Fruit fly (Drosophila melanogaster) whole organism, embryonic: Measurements from ENCODE around the gene CG8136.

ENCODE experiments used
- Asciz ChIP-seq: fragments of 200-800 bp; sonication (Bioruptor generic); optimal IDR thresholded peaks from 2 replicates; lab custom pipeline; 2017; ENCODE audit warnings: missing biosample characterization, mild to moderate bottlenecking, missing genetic modification characterization, missing genetic modification reagents
- BEAF-32 ChIP-seq: fragments of 200-800 bp; sonication (Bioruptor generic); optimal IDR thresholded peaks from 3 replicates; lab custom pipeline; 2017; ENCODE audit warnings: missing biosample characterization, missing genetic modification characterization, mild to moderate bottlenecking, moderate library complexity, missing genetic modification reagents
- Blimp-1 ChIP-seq: fragments of 200-800 bp; sonication (Bioruptor generic); optimal IDR thresholded peaks from 3 replicates; lab custom pipeline; 2018; ENCODE audit warnings: missing biosample characterization, missing genetic modification characterization, mild to moderate bottlenecking, moderate library complexity, missing genetic modification reagents
- CG11247 ChIP-seq: fragments of 200-800 bp; sonication (Bioruptor generic); IDR thresholded peaks from 2 replicates; pipeline ENCODE4 v1.3.6; 2022; ENCODE audit warnings: missing biosample characterization, missing genetic modification characterization
- CG12942 ChIP-seq: fragments of 200-800 bp; sonication (Bioruptor generic); optimal IDR thresholded peaks from 3 replicates; lab custom pipeline; 2016; ENCODE audit warnings: missing biosample characterization, missing genetic modification characterization
- CG14667 ChIP-seq: fragments of 200-800 bp; sonication (Bioruptor generic); IDR thresholded peaks from 2 replicates; pipeline ENCODE4 v1.3.6; 2022; ENCODE audit warnings: missing biosample characterization, missing genetic modification characterization
- CG15269 ChIP-seq: fragments of 200-800 bp; sonication (Bioruptor generic); optimal IDR thresholded peaks from 2 replicates; lab custom pipeline; 2018; ENCODE audit warnings: missing biosample characterization, mild to moderate bottlenecking, missing genetic modification characterization, moderate library complexity
- CG15479 ChIP-seq: fragments of 200-800 bp; sonication (Bioruptor generic); optimal IDR thresholded peaks from 3 replicates; lab custom pipeline; 2019; ENCODE audit warnings: missing biosample characterization, mild to moderate bottlenecking, missing genetic modification characterization, moderate library complexity
- CG1602 ChIP-seq: fragments of 200-800 bp; sonication (Bioruptor generic); optimal IDR thresholded peaks from 3 replicates; lab custom pipeline; 2016; ENCODE audit warnings: missing biosample characterization, missing genetic modification characterization
- CG16815 ChIP-seq: fragments of 200-800 bp; sonication (Bioruptor generic); optimal IDR thresholded peaks from 3 replicates; lab custom pipeline; 2017; ENCODE audit warnings: missing biosample characterization, mild to moderate bottlenecking, missing genetic modification characterization
- CG17361 ChIP-seq: fragments of 200-800 bp; sonication (Bioruptor generic); IDR thresholded peaks from 3 replicates; pipeline ENCODE4 v1.3.6; 2022; ENCODE audit warnings: missing biosample characterization, missing genetic modification characterization
- CG17612 ChIP-seq: fragments of 200-800 bp; sonication (Bioruptor generic); IDR thresholded peaks from 2 replicates; pipeline ENCODE4 v1.3.6; 2022; ENCODE audit warnings: missing biosample characterization, missing genetic modification characterization
- CG30403 ChIP-seq: fragments of 200-800 bp; sonication (Bioruptor generic); optimal IDR thresholded peaks from 3 replicates; lab custom pipeline; 2016; ENCODE audit warnings: missing biosample characterization, missing genetic modification characterization
- CG32532 ChIP-seq: fragments of 200-800 bp; sonication (Bioruptor generic); IDR thresholded peaks from 2 replicates; pipeline ENCODE4 v1.3.6; 2022; ENCODE audit warnings: missing biosample characterization, missing genetic modification characterization
- CG4404 ChIP-seq: fragments of 200-800 bp; sonication (Bioruptor generic); IDR thresholded peaks from 2 replicates; pipeline ENCODE4 v1.3.6; 2022; ENCODE audit warnings: missing biosample characterization, missing genetic modification characterization
- CG7357 ChIP-seq: fragments of 200-800 bp; sonication (Bioruptor generic); IDR thresholded peaks from 3 replicates; pipeline ENCODE4 v1.3.6; 2022; ENCODE audit warnings: missing biosample characterization, missing genetic modification characterization
- CG7556 ChIP-seq: fragments of 200-800 bp; sonication (Bioruptor generic); optimal IDR thresholded peaks from 2 replicates; lab custom pipeline; 2017; ENCODE audit warnings: missing biosample characterization, mild to moderate bottlenecking, missing genetic modification characterization
- CG9437 ChIP-seq: fragments of 200-800 bp; sonication (Bioruptor generic); optimal IDR thresholded peaks from 2 replicates; lab custom pipeline; 2018; ENCODE audit warnings: missing biosample characterization, mild to moderate bottlenecking, missing genetic modification characterization
- Chrac-16 ChIP-seq: fragments of 200-800 bp; sonication (Bioruptor generic); optimal IDR thresholded peaks from 3 replicates; lab custom pipeline; 2016; ENCODE audit warnings: missing biosample characterization, missing genetic modification characterization
- Dip3 ChIP-seq: fragments of 200-800 bp; sonication (Bioruptor generic); optimal IDR thresholded peaks from 3 replicates; lab custom pipeline; 2016; ENCODE audit warnings: missing biosample characterization, missing genetic modification characterization
- Gug ChIP-seq: fragments of 200-800 bp; sonication (Bioruptor generic); IDR thresholded peaks from 4 replicates; pipeline ENCODE4 v1.3.6; 2022; ENCODE audit warnings: missing biosample characterization, missing genetic modification characterization
- HLH3B ChIP-seq: fragments of 200-800 bp; sonication (Bioruptor generic); IDR thresholded peaks from 2 replicates; pipeline ENCODE4 v1.3.6; 2022; ENCODE audit warnings: missing biosample characterization, missing genetic modification characterization
- Mad ChIP-seq: fragments of 200-800 bp; sonication (Bioruptor generic); optimal IDR thresholded peaks from 2 replicates; lab custom pipeline; 2016; ENCODE audit warnings: missing biosample characterization, missing genetic modification characterization
- Med ChIP-seq: fragments of 200-800 bp; sonication (Bioruptor generic); peaks from one replicate; lab custom pipeline; 2016; ENCODE audit warnings: missing biosample characterization, missing genetic modification characterization, mild to moderate bottlenecking, inconsistent platforms, moderate library complexity
- Nf-YC ChIP-seq: fragments of 200-800 bp; optimal IDR thresholded peaks from 3 replicates; lab custom pipeline; 2019; ENCODE audit warnings: missing biosample characterization, mild to moderate bottlenecking, missing genetic modification characterization, moderate library complexity
- PHDP ChIP-seq: fragments of 200-800 bp; sonication (Bioruptor generic); optimal IDR thresholded peaks from 3 replicates; lab custom pipeline; 2018; ENCODE audit warnings: missing biosample characterization, mild to moderate bottlenecking, missing genetic modification characterization, moderate library complexity
- Pdp1 ChIP-seq, 2 experiments: fragments of 200-800 bp; sonication (Bioruptor generic); optimal IDR thresholded peaks; 3 replicates each; lab custom pipeline; 2016; ENCODE audit warnings: missing biosample characterization in 2 of 2, missing genetic modification characterization in 2 of 2, mild to moderate bottlenecking in 1 of 2, moderate library complexity in 1 of 2
- Rfx ChIP-seq: fragments of 200-800 bp; sonication (Bioruptor generic); IDR thresholded peaks from 2 replicates; pipeline ENCODE4 v1.3.6; 2022; ENCODE audit warnings: missing biosample characterization, missing genetic modification characterization
- caup ChIP-seq: fragments of 200-800 bp; sonication (Bioruptor generic); optimal IDR thresholded peaks from 3 replicates; lab custom pipeline; 2017; ENCODE audit warnings: missing biosample characterization, mild to moderate bottlenecking, missing genetic modification characterization, moderate library complexity; ENCODE audit not compliant: severe bottlenecking
- chm ChIP-seq: fragments of 200-800 bp; sonication (Bioruptor generic); IDR thresholded peaks from 2 replicates; pipeline ENCODE4 v1.3.6; 2022; ENCODE audit warnings: missing biosample characterization, missing genetic modification characterization
- cwo ChIP-seq: fragments of 200-800 bp; sonication (Bioruptor generic); optimal IDR thresholded peaks from 3 replicates; lab custom pipeline; 2017; ENCODE audit warnings: missing biosample characterization, missing genetic modification characterization, mild to moderate bottlenecking, moderate library complexity, missing genetic modification reagents
- dysf ChIP-seq: fragments of 200-800 bp; sonication (Bioruptor generic); IDR thresholded peaks from 3 replicates; pipeline ENCODE4 v1.3.6; 2022; ENCODE audit warnings: missing biosample characterization, missing genetic modification characterization
- gcm2 ChIP-seq: fragments of 200-800 bp; sonication (Bioruptor generic); optimal IDR thresholded peaks from 2 replicates; lab custom pipeline; 2016; ENCODE audit warnings: missing biosample characterization, missing genetic modification characterization
- grau ChIP-seq: fragments of 200-800 bp; optimal IDR thresholded peaks from 3 replicates; lab custom pipeline; 2019; ENCODE audit warnings: missing biosample characterization, mild to moderate bottlenecking, missing genetic modification characterization, moderate library complexity
- jumu ChIP-seq: fragments of 200-800 bp; sonication (Bioruptor generic); optimal IDR thresholded peaks from 3 replicates; lab custom pipeline; 2016; ENCODE audit warnings: missing biosample characterization, missing genetic modification characterization
- lov ChIP-seq, 2 experiments: fragments of 200-800 bp in 1 of 2; fragments of >200 bp in 1 of 2; sonication (Bioruptor generic) in 1 of 2; IDR thresholded peaks in 1 of 2; optimal IDR thresholded peaks in 1 of 2; 2 replicates in 1 of 2; 3 replicates in 1 of 2; pipeline versions ENCODE4 v1.3.6 to Lab custom; 2017 to 2022; ENCODE audit warnings: missing biosample characterization in 1 of 2, missing genetic modification characterization in 1 of 2
- org-1 ChIP-seq: fragments of 200-800 bp; sonication (Bioruptor generic); optimal IDR thresholded peaks from 2 replicates; lab custom pipeline; 2017; ENCODE audit warnings: missing biosample characterization, missing genetic modification characterization
- phol ChIP-seq: fragments of 200-800 bp; sonication (Bioruptor generic); optimal IDR thresholded peaks from 3 replicates; lab custom pipeline; 2018; ENCODE audit warnings: missing biosample characterization, mild to moderate bottlenecking, missing genetic modification characterization, moderate library complexity
- pnt ChIP-seq: fragments of 200-800 bp; sonication (Bioruptor generic); optimal IDR thresholded peaks from 3 replicates; lab custom pipeline; 2016; ENCODE audit warnings: missing biosample characterization, missing genetic modification characterization
- ro ChIP-seq: fragments of 200-800 bp; sonication (Bioruptor generic); IDR thresholded peaks from 2 replicates; pipeline ENCODE4 v1.3.6; 2022; ENCODE audit warnings: missing biosample characterization, missing genetic modification characterization
- scrt ChIP-seq: fragments of 200-800 bp; sonication (Bioruptor generic); optimal IDR thresholded peaks from 2 replicates; lab custom pipeline; 2018; ENCODE audit warnings: missing biosample characterization, mild to moderate bottlenecking, missing genetic modification characterization, moderate library complexity
- shn ChIP-seq: fragments of 200-800 bp; sonication (Bioruptor generic); optimal IDR thresholded peaks from 3 replicates; lab custom pipeline; 2016; ENCODE audit warnings: missing biosample characterization, missing genetic modification characterization
- sug ChIP-seq: fragments of 200-800 bp; optimal IDR thresholded peaks from 2 replicates; lab custom pipeline; 2019; ENCODE audit warnings: missing biosample characterization, mild to moderate bottlenecking, missing genetic modification characterization, moderate library complexity
- tgo ChIP-seq: fragments of 200-800 bp; sonication (Bioruptor generic); IDR thresholded peaks from 3 replicates; pipeline ENCODE4 v1.3.6; 2022; ENCODE audit warnings: missing biosample characterization, missing genetic modification characterization
- tio ChIP-seq: fragments of 200-800 bp; sonication (Bioruptor generic); optimal IDR thresholded peaks from 2 replicates; lab custom pipeline; 2017; ENCODE audit warnings: missing biosample characterization, missing genetic modification characterization, inconsistent platforms
- unpg ChIP-seq: fragments of 200-800 bp; sonication (Bioruptor generic); optimal IDR thresholded peaks from 3 replicates; lab custom pipeline; 2018; ENCODE audit warnings: missing biosample characterization, mild to moderate bottlenecking, missing genetic modification characterization, moderate library complexity
- vfl ChIP-seq: fragments of 200-800 bp; sonication (Bioruptor generic); optimal IDR thresholded peaks from 2 replicates; lab custom pipeline; 2016; ENCODE audit warnings: missing biosample characterization, missing genetic modification characterization
- wdn ChIP-seq: fragments of 200-800 bp; sonication (Bioruptor generic); IDR thresholded peaks from 2 replicates; pipeline ENCODE4 v1.3.6; 2022; ENCODE audit warnings: missing biosample characterization, missing genetic modification characterization
- zfh1 ChIP-seq: fragments of 200-800 bp; sonication (Bioruptor generic); IDR thresholded peaks from 3 replicates; pipeline ENCODE4 v1.3.6; 2022; ENCODE audit warnings: missing biosample characterization, missing genetic modification characterization

CG8136 gene

dm6 chr3R:8744198-8744597, 23.0 kb downstream of the CG8136 start (continued):
- peak; percentile 50 for TF ChIP-seq sug (tag; lab: Kevin White, UChicago)
- TF ChIP-seq shn = peak; percentile 4
- peak; percentile 51 for TF ChIP-seq CG7556 (GFP tag; lab: Kevin White, UChicago)
- TF ChIP-seq CG9437 (GFP tag; lab: Kevin White, UChicago) = peak; percentile 10
- no peak for TF ChIP-seq CG17612 (GFP tag; lab: Robert Waterston, UW)
- peak; percentile 44 for TF ChIP-seq CG30403
- 0 out of 3 replicates have a peak, but pooled peaks have one; percentile 31 for TF ChIP-seq CG17361 (GFP tag; lab: Robert Waterston, UW)
- TF ChIP-seq zfh1 (GFP tag; lab: Robert Waterston, UW) = peak; percentile 40; the same call in 1 of the 3 replicates
- peak; percentile 52 for TF ChIP-seq Med (GFP tag; lab: Kevin White, UChicago)
- peak; percentile 73 for TF ChIP-seq CG15269 (tag; lab: Kevin White, UChicago)
- TF ChIP-seq Blimp-1 (GFP tag; lab: Kevin White, UChicago) = peak; percentile 40
- TF ChIP-seq PHDP (tag; lab: Kevin White, UChicago) = peak; percentile 52
- 0 out of 2 replicates have a peak, but pooled peaks have one; percentile 15 for TF ChIP-seq ro (GFP tag; lab: Robert Waterston, UW)
- TF ChIP-seq CG11247 (GFP tag; lab: Robert Waterston, UW) = peak; percentile 41; the same call in 1 of the 2 replicates
- TF ChIP-seq Rfx (GFP tag; lab: Robert Waterston, UW) = peak; percentile 62; the same call in 1 of the 2 replicates
- no peak for TF ChIP-seq lov (optimal IDR thresholded peaks at IDR 0.05; lab: Kevin White, UChicago)
- no peak for TF ChIP-seq lov (GFP tag; IDR thresholded peaks at IDR 0.05; lab: Robert Waterston, UW)
- peak; percentile 74 for TF ChIP-seq dysf (GFP tag; lab: Robert Waterston, UW)
- TF ChIP-seq wdn (GFP tag; lab: Robert Waterston, UW) = 0 out of 2 replicates have a peak, but pooled peaks have one; percentile 20
- peak; percentile 37 for TF ChIP-seq phol (tag; lab: Kevin White, UChicago)
- TF ChIP-seq BEAF-32 = no peak
- TF ChIP-seq cwo (GFP tag; lab: Kevin White, UChicago) = no peak
- peak in 1 of 2 experiments; percentile 62 for TF ChIP-seq Pdp1 (GFP tag; optimal IDR thresholded peaks at IDR 0.05; lab: Kevin White, UChicago)
- peak; percentile 5 for TF ChIP-seq Nf-YC
- peak; percentile 8 for TF ChIP-seq vfl (GFP tag; lab: Kevin White, UChicago)
- no peak for TF ChIP-seq CG15479 (GFP tag; lab: Kevin White, UChicago)
- TF ChIP-seq jumu (GFP tag; lab: Kevin White, UChicago) = peak; percentile 53
- no peak for TF ChIP-seq Asciz (GFP tag; lab: Kevin White, UChicago)
- peak; percentile 57; the same call in 1 of the 2 replicates for TF ChIP-seq HLH3B (GFP tag; lab: Robert Waterston, UW)
- TF ChIP-seq CG7357 (GFP tag; lab: Robert Waterston, UW) = peak; percentile 40; the same call in 2 of the 3 replicates
- peak; percentile 26 for TF ChIP-seq tio (GFP tag; lab: Kevin White, UChicago)
- TF ChIP-seq CG4404 (GFP tag; lab: Robert Waterston, UW) = 0 out of 2 replicates have a peak, but pooled peaks have one; percentile 15
- peak; percentile 41 for TF ChIP-seq CG1602
- peak; percentile 36 for TF ChIP-seq org-1 (GFP tag; lab: Kevin White, UChicago)
- peak; percentile 15 for TF ChIP-seq caup (GFP tag; lab: Kevin White, UChicago)
- peak; percentile 54; the same call in 1 of the 2 replicates for TF ChIP-seq chm (GFP tag; lab: Robert Waterston, UW)
- TF ChIP-seq scrt = no peak
- peak; percentile 62; the same call in 2 of the 3 replicates for TF ChIP-seq tgo
- TF ChIP-seq CG14667 (GFP tag; lab: Robert Waterston, UW) = 0 out of 2 replicates have a peak, but pooled peaks have one; percentile 27
- TF ChIP-seq Gug (GFP tag; lab: Robert Waterston, UW) = peak; percentile 28; the same call in 1 of the 4 replicates
- peak; percentile 28 for TF ChIP-seq Chrac-16 (GFP tag; lab: Kevin White, UChicago)
- peak; percentile 35 for TF ChIP-seq Mad
- TF ChIP-seq gcm2 = peak; percentile 24
- peak; percentile 43 for TF ChIP-seq CG16815 (GFP tag; lab: Kevin White, UChicago)
- TF ChIP-seq CG32532 (GFP tag; lab: Robert Waterston, UW) = peak; percentile 62; the same call in 1 of the 2 replicates
- peak; percentile 53 for TF ChIP-seq Dip3
- no peak for TF ChIP-seq CG12942 (GFP tag; lab: Kevin White, UChicago)
- peak; percentile 61 for TF ChIP-seq pnt (GFP tag; lab: Kevin White, UChicago)
- peak; percentile 91 for TF ChIP-seq grau
- peak; percentile 65 for TF ChIP-seq unpg (GFP tag; lab: Kevin White, UChicago)
